Fruit fly (Drosophila melanogaster): ENCODE data around the gene CG11581.

- TF ChIP-seq CG11617 (GFP tag; optimal IDR thresholded peaks at IDR 0.05) (no peak), CG14711 (tag; optimal IDR thresholded peaks at IDR 0.05) (no peak), Mnt (GFP tag; optimal IDR thresholded peaks at IDR 0.05) (no peak), cic (GFP tag; optimal IDR thresholded peaks at IDR 0.05) (no peak), kay (GFP tag; ENCODE audit: borderline replicate concordance) (no peak), Crg-1 (GFP tag; optimal IDR thresholded peaks at IDR 0.05) (no peak), ovo (GFP tag; optimal IDR thresholded peaks at IDR 0.05) (no peak), Hr96 (GFP tag; optimal IDR thresholded peaks at IDR 0.05) (no peak), cnc (optimal IDR thresholded peaks at IDR 0.05) (no peak), pad (GFP tag; optimal IDR thresholded peaks at IDR 0.05) (no peak), CG5204 (GFP tag; optimal IDR thresholded peaks at IDR 0.05) (no peak), toe (GFP tag; optimal IDR thresholded peaks at IDR 0.05) (no peak), Clk (GFP tag; optimal IDR thresholded peaks at IDR 0.05) (no peak)
Measured at dm6 chrX:14189216-14189615, 12.5 kb downstream of the CG11581 start, which contains the start of gene CG11585.
